Worm (Caenorhabditis elegans) whole organism, late embryonic: ENCODE measurements around the gene F44E2.8.

Experiments
- C38D4.7 ChIP-seq: fragments of 200-800 bp; sonication (Bioruptor generic); optimal IDR thresholded peaks from 2 replicates; lab custom pipeline; 2018; ENCODE audit warnings: mild to moderate bottlenecking, missing genetic modification characterization, moderate library complexity, missing compliant biosample characterization
- F13H6.1 ChIP-seq: sonication (generic microtip); optimal IDR thresholded peaks from 2 replicates; lab custom pipeline; 2016; ENCODE audit warnings: missing genetic modification characterization, missing compliant biosample characterization
- T23F11.4 ChIP-seq: fragments of 200-800 bp; sonication (Bioruptor generic); optimal IDR thresholded peaks from 2 replicates; lab custom pipeline; 2018; ENCODE audit warnings: mild to moderate bottlenecking, missing genetic modification characterization, missing compliant biosample characterization
- ceh-31 ChIP-seq: sonication (generic microtip); optimal IDR thresholded peaks from 2 replicates; lab custom pipeline; 2016; ENCODE audit warnings: missing genetic modification characterization, missing compliant biosample characterization
- ceh-34 ChIP-seq: sonication (generic microtip); optimal IDR thresholded peaks from 2 replicates; lab custom pipeline; 2016; ENCODE audit warnings: mild to moderate bottlenecking, missing genetic modification characterization, missing compliant biosample characterization
- fkh-10 ChIP-seq: fragments of 150-350 bp; optimal IDR thresholded peaks from 2 replicates; lab custom pipeline; 2014; ENCODE audit warnings: missing biosample characterization, missing genetic modification reagents, missing genetic modification characterization
- lim-6 ChIP-seq: sonication (generic microtip); optimal IDR thresholded peaks from 2 replicates; lab custom pipeline; 2016; ENCODE audit warnings: missing genetic modification characterization, missing compliant biosample characterization
- lin-11 ChIP-seq: fragments of 200-800 bp; sonication (Bioruptor generic); optimal IDR thresholded peaks from 2 replicates; lab custom pipeline; 2018; ENCODE audit warnings: mild to moderate bottlenecking, missing genetic modification characterization, missing compliant biosample characterization
- nhr-11 ChIP-seq: fragments of 150-350 bp; optimal IDR thresholded peaks from 2 replicates; lab custom pipeline; 2014; ENCODE audit warnings: missing biosample characterization, missing genetic modification characterization
- npax-4 ChIP-seq: sonication (generic microtip); optimal IDR thresholded peaks from 2 replicates; lab custom pipeline; 2016; ENCODE audit warnings: missing genetic modification characterization, missing compliant biosample characterization
- unc-86 ChIP-seq: sonication (generic microtip); optimal IDR thresholded peaks from 2 replicates; lab custom pipeline; 2016; ENCODE audit warnings: missing genetic modification characterization, missing compliant biosample characterization

ce11 chrIII:8894782-8895181, 45.1 kb upstream of the F44E2.8 start, which contains the start of gene asna-1:
- TF ChIP-seq npax-4 (tag; lab: Kevin White, UChicago) (no peak), ceh-31 (tag; lab: Kevin White, UChicago) (no peak), fkh-10 (GFP tag; lab: Kevin White, UChicago) (no peak), nhr-11 (tag; lab: Kevin White, UChicago) (no peak), C38D4.7 (no peak), unc-86 (no peak), lin-11 (no peak), F13H6.1 (no peak), ceh-34 (tag; lab: Kevin White, UChicago) (no peak), T23F11.4 (GFP tag; lab: Kevin White, UChicago) (no peak), lim-6 (tag; lab: Kevin White, UChicago) (no peak)
